Fruit fly (Drosophila melanogaster) whole organism, embryonic: ENCODE measurements around the gene CG44094.

Experiments
- Asciz ChIP-seq: fragments of 200-800 bp; sonication (Bioruptor generic); optimal IDR thresholded peaks from 2 replicates; lab custom pipeline; 2017; ENCODE audit warnings: missing biosample characterization, mild to moderate bottlenecking, missing genetic modification characterization, missing genetic modification reagents
- Bdp1 ChIP-seq: fragments of 200-800 bp; sonication (Bioruptor generic); optimal IDR thresholded peaks from 3 replicates; lab custom pipeline; 2016; ENCODE audit warnings: missing biosample characterization, missing genetic modification characterization
- BtbVII ChIP-seq: fragments of 200-800 bp; sonication (Bioruptor generic); optimal IDR thresholded peaks from 3 replicates; lab custom pipeline; 2017; ENCODE audit warnings: missing biosample characterization, mild to moderate bottlenecking, missing genetic modification characterization
- CG11398 ChIP-seq: fragments of 200-800 bp; sonication (Bioruptor generic); optimal IDR thresholded peaks from 2 replicates; lab custom pipeline; 2016; ENCODE audit warnings: missing biosample characterization, missing genetic modification characterization
- CG11560 ChIP-seq: fragments of 200-800 bp; sonication (Bioruptor generic); IDR thresholded peaks from 3 replicates; pipeline ENCODE4 v1.3.6; 2022; ENCODE audit warnings: missing biosample characterization, missing genetic modification characterization
- CG11723 ChIP-seq: fragments of 200-800 bp; sonication (Bioruptor generic); optimal IDR thresholded peaks from 2 replicates; lab custom pipeline; 2017; ENCODE audit warnings: missing biosample characterization, mild to moderate bottlenecking, missing genetic modification characterization
- CG12155 ChIP-seq: fragments of 200-800 bp; sonication (Bioruptor generic); optimal IDR thresholded peaks from 3 replicates; lab custom pipeline; 2016; ENCODE audit warnings: missing biosample characterization, missing genetic modification characterization
- CG12942 ChIP-seq: fragments of 200-800 bp; sonication (Bioruptor generic); optimal IDR thresholded peaks from 3 replicates; lab custom pipeline; 2016; ENCODE audit warnings: missing biosample characterization, missing genetic modification characterization
- CG13894 ChIP-seq: fragments of 200-800 bp; sonication (Bioruptor generic); optimal IDR thresholded peaks from 3 replicates; lab custom pipeline; 2018; ENCODE audit warnings: missing biosample characterization, mild to moderate bottlenecking, missing genetic modification characterization, moderate library complexity
- CG15073 ChIP-seq: fragments of 200-800 bp; sonication (Bioruptor generic); optimal IDR thresholded peaks from 2 replicates; lab custom pipeline; 2016; ENCODE audit warnings: missing biosample characterization, missing genetic modification characterization
- CG31441 ChIP-seq: fragments of 200-800 bp; sonication (Bioruptor generic); IDR thresholded peaks from 2 replicates; pipeline ENCODE4 v1.3.6; 2022; ENCODE audit warnings: missing biosample characterization, missing genetic modification characterization
- CG4617 ChIP-seq: fragments of 200-800 bp; sonication (Bioruptor generic); optimal IDR thresholded peaks from 3 replicates; lab custom pipeline; 2016; ENCODE audit warnings: missing biosample characterization, missing genetic modification characterization, borderline replicate concordance
- CG8290 ChIP-seq, 3 experiments: fragments of 200-800 bp; sonication (Bioruptor generic); optimal IDR thresholded peaks; 2 replicates each; lab custom pipeline; 2016 to 2019; ENCODE audit warnings: missing biosample characterization in 3 of 3, missing genetic modification characterization in 3 of 3, mild to moderate bottlenecking in 2 of 3, moderate library complexity in 1 of 3
- CG8944 ChIP-seq: fragments of 200-800 bp; sonication (Bioruptor generic); optimal IDR thresholded peaks from 3 replicates; lab custom pipeline; 2016; ENCODE audit warnings: missing biosample characterization, missing genetic modification characterization
- CkIIα-i1 ChIP-seq: fragments of 200-800 bp; sonication (Bioruptor generic); IDR thresholded peaks from 2 replicates; pipeline ENCODE4 v1.3.6; 2022; ENCODE audit warnings: missing biosample characterization, missing genetic modification characterization
- Deaf1 ChIP-seq: fragments of 200-800 bp; optimal IDR thresholded peaks from 3 replicates; lab custom pipeline; 2019; ENCODE audit warnings: missing biosample characterization, mild to moderate bottlenecking, missing genetic modification characterization, moderate library complexity
- Dip3 ChIP-seq: fragments of 200-800 bp; sonication (Bioruptor generic); optimal IDR thresholded peaks from 3 replicates; lab custom pipeline; 2016; ENCODE audit warnings: missing biosample characterization, missing genetic modification characterization
- HLH3B ChIP-seq: fragments of 200-800 bp; sonication (Bioruptor generic); IDR thresholded peaks from 2 replicates; pipeline ENCODE4 v1.3.6; 2022; ENCODE audit warnings: missing biosample characterization, missing genetic modification characterization
- Hey ChIP-seq: fragments of 200-800 bp; sonication (Bioruptor generic); optimal IDR thresholded peaks from 3 replicates; lab custom pipeline; 2018; ENCODE audit warnings: missing biosample characterization, mild to moderate bottlenecking, missing genetic modification characterization
- Lhr ChIP-seq: fragments of 200-800 bp; sonication (Bioruptor generic); optimal IDR thresholded peaks from 3 replicates; lab custom pipeline; 2017; ENCODE audit warnings: mild to moderate bottlenecking, missing biosample characterization, missing genetic modification reagents, missing genetic modification characterization
- Lpt ChIP-seq: fragments of >200 bp; optimal IDR thresholded peaks from 2 replicates; lab custom pipeline; 2018; ENCODE audit warnings: missing biosample characterization, missing genetic modification characterization
- MESR4 ChIP-seq: fragments of 200-800 bp; sonication (Bioruptor generic); optimal IDR thresholded peaks from 2 replicates; lab custom pipeline; 2018; ENCODE audit warnings: missing biosample characterization, mild to moderate bottlenecking, missing genetic modification characterization, moderate library complexity
- Myb ChIP-seq: fragments of 200-800 bp; sonication (Bioruptor generic); optimal IDR thresholded peaks from 2 replicates; lab custom pipeline; 2016; ENCODE audit warnings: missing biosample characterization, missing genetic modification characterization
- NFAT ChIP-seq: fragments of 200-800 bp; sonication (Bioruptor generic); IDR thresholded peaks from 2 replicates; pipeline ENCODE4 v1.3.6; 2022; ENCODE audit warnings: missing biosample characterization, missing genetic modification characterization
- Opbp ChIP-seq: fragments of 200-800 bp; sonication (Bioruptor generic); IDR thresholded peaks from 3 replicates; pipeline ENCODE4 v1.3.6; 2022; ENCODE audit warnings: missing biosample characterization, missing genetic modification characterization; ENCODE audit not compliant: partially characterized antibody
- Rx ChIP-seq: fragments of 200-800 bp; sonication (Bioruptor generic); IDR thresholded peaks from 2 replicates; pipeline ENCODE4 v1.3.6; 2022; ENCODE audit warnings: missing biosample characterization, missing genetic modification characterization
- Tbp ChIP-seq: fragments of >200 bp; optimal IDR thresholded peaks from 2 replicates; lab custom pipeline; 2018; ENCODE audit warnings: missing biosample characterization, missing genetic modification characterization
- aop ChIP-seq: fragments of 200-800 bp; sonication (Bioruptor generic); IDR thresholded peaks from 2 replicates; pipeline ENCODE4 v1.3.6; 2022; ENCODE audit warnings: missing biosample characterization, missing genetic modification characterization
- ash1 ChIP-seq: fragments of 200-800 bp; sonication (Bioruptor generic); optimal IDR thresholded peaks from 2 replicates; lab custom pipeline; 2018; ENCODE audit warnings: missing biosample characterization, mild to moderate bottlenecking, missing genetic modification characterization
- az2 ChIP-seq: fragments of 200-800 bp; sonication (Bioruptor generic); optimal IDR thresholded peaks from 3 replicates; lab custom pipeline; 2016; ENCODE audit warnings: missing biosample characterization, missing genetic modification characterization
- chinmo ChIP-seq: fragments of 200-800 bp; sonication (Bioruptor generic); IDR thresholded peaks from 4 replicates; pipeline ENCODE4 v1.3.6; 2022; ENCODE audit warnings: missing biosample characterization, missing genetic modification characterization; ENCODE audit not compliant: partially characterized antibody
- chm ChIP-seq: fragments of 200-800 bp; sonication (Bioruptor generic); IDR thresholded peaks from 2 replicates; pipeline ENCODE4 v1.3.6; 2022; ENCODE audit warnings: missing biosample characterization, missing genetic modification characterization
- ci ChIP-seq: fragments of 200-800 bp; sonication (Bioruptor generic); IDR thresholded peaks from 3 replicates; pipeline ENCODE4 v1.3.6; 2022; ENCODE audit warnings: missing biosample characterization, missing genetic modification characterization
- cwo ChIP-seq: fragments of 200-800 bp; sonication (Bioruptor generic); optimal IDR thresholded peaks from 3 replicates; lab custom pipeline; 2017; ENCODE audit warnings: missing biosample characterization, missing genetic modification characterization, mild to moderate bottlenecking, moderate library complexity, missing genetic modification reagents
- da ChIP-seq: fragments of 200-800 bp; sonication (Bioruptor generic); optimal IDR thresholded peaks from 2 replicates; lab custom pipeline; 2016; ENCODE audit warnings: missing biosample characterization, missing genetic modification characterization
- dan ChIP-seq: fragments of 200-800 bp; sonication (Bioruptor generic); IDR thresholded peaks from 2 replicates; pipeline ENCODE4 v1.3.6; 2022; ENCODE audit warnings: missing biosample characterization, missing genetic modification characterization
- emc ChIP-seq: fragments of 200-800 bp; sonication (Bioruptor generic); optimal IDR thresholded peaks from 2 replicates; lab custom pipeline; 2016; ENCODE audit warnings: missing biosample characterization, missing genetic modification characterization
- gem ChIP-seq: fragments of 200-800 bp; sonication (Bioruptor generic); optimal IDR thresholded peaks from 2 replicates; lab custom pipeline; 2019; ENCODE audit warnings: missing biosample characterization, mild to moderate bottlenecking, missing genetic modification characterization, moderate library complexity
- gfzf ChIP-seq: fragments of 200-800 bp; sonication (Bioruptor generic); optimal IDR thresholded peaks from 2 replicates; lab custom pipeline; 2016; ENCODE audit warnings: missing biosample characterization, mild to moderate bottlenecking, missing genetic modification characterization, moderate library complexity
- gsb-n ChIP-seq: fragments of 200-800 bp; sonication (Bioruptor generic); optimal IDR thresholded peaks from 3 replicates; lab custom pipeline; 2018; ENCODE audit warnings: missing biosample characterization, mild to moderate bottlenecking, missing genetic modification characterization
- jumu ChIP-seq: fragments of 200-800 bp; sonication (Bioruptor generic); optimal IDR thresholded peaks from 3 replicates; lab custom pipeline; 2016; ENCODE audit warnings: missing biosample characterization, missing genetic modification characterization
- kah ChIP-seq: fragments of 200-800 bp; sonication (Bioruptor generic); optimal IDR thresholded peaks from 2 replicates; lab custom pipeline; 2018; ENCODE audit warnings: missing biosample characterization, mild to moderate bottlenecking, missing genetic modification characterization
- mld ChIP-seq: fragments of 200-800 bp; sonication (Bioruptor generic); IDR thresholded peaks from 3 replicates; pipeline ENCODE4 v1.3.6; 2022; ENCODE audit warnings: missing biosample characterization, missing genetic modification characterization; ENCODE audit not compliant: partially characterized antibody
- p53 ChIP-seq: fragments of 200-800 bp; sonication (Bioruptor generic); optimal IDR thresholded peaks from 2 replicates; lab custom pipeline; 2016; ENCODE audit warnings: missing biosample characterization, missing genetic modification characterization
- pan ChIP-seq, 4 experiments: fragments of >200 bp in 3 of 4; fragments of 200-800 bp in 1 of 4; sonication (Bioruptor generic) in 1 of 4; optimal IDR thresholded peaks in 3 of 4; IDR thresholded peaks in 1 of 4; 2 replicates each; pipeline versions ENCODE4 v1.3.6 to Lab custom; 2017 to 2022; ENCODE audit warnings: missing biosample characterization in 2 of 4, missing genetic modification characterization in 2 of 4, mixed read lengths in 1 of 4
- repo ChIP-seq: fragments of 200-800 bp; sonication (Bioruptor generic); optimal IDR thresholded peaks from 2 replicates; lab custom pipeline; 2016; ENCODE audit warnings: missing biosample characterization, missing genetic modification characterization
- salm ChIP-seq: fragments of 200-800 bp; sonication (Bioruptor generic); optimal IDR thresholded peaks from 2 replicates; lab custom pipeline; 2018; ENCODE audit warnings: missing biosample characterization, mild to moderate bottlenecking, missing genetic modification characterization
- zen ChIP-seq: fragments of 200-800 bp; sonication (Bioruptor generic); optimal IDR thresholded peaks from 3 replicates; lab custom pipeline; 2018; ENCODE audit warnings: missing biosample characterization, mild to moderate bottlenecking, missing genetic modification characterization, moderate library complexity

Gene CG44094

DNA sequence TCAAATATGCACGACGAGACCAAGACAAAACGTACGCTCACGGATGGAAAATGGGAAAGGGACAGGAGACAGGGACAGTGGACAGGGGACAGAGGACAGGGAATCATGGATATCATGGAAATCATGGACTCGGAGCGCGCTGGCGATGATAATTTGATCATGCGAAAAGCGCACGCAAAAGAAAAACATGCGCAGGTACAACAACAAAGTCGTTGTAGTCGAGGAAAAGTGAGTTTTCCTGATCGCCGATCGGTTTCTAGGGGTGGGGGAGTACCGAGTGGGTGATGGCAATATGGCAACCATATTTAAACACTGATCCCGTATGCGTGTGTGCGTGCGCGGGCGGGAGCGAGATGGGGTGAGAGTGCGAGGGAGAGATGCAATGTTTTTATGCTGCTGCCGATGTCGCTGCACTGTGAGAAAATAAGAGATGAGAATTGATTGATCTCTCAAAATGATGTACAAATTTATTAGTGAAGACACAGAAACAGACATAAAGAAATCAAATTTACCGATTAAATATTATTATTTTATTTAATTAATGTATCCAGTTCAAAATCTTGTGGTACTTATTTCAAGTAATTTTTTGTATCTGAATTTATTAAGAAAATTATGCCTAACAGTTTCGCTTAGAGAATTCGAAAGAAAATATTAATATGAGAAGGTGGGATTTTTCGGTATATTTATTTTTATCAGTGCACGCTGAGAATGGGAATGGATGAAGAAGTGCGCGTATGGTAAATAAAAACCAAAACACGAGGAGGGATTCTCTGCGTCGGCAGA, 14.5 kb upstream of the CG44094 start (continued):
- TF ChIP-seq az2 (GFP tag; lab: Kevin White, UChicago) (peak; percentile 93), gsb-n (tag; lab: Kevin White, UChicago) (peak; percentile 97), Deaf1 (peak; percentile 61), jumu (peak; percentile 9), Tbp (no peak), CG4617 (GFP tag; lab: Kevin White, UChicago) (peak; percentile 47), aop (GFP tag; lab: Robert Waterston, UW) (no peak), Rx (GFP tag; lab: Robert Waterston, UW) (no peak), zen (peak; percentile 95), chm (peak; percentile 21; the same call in 1 of the 2 replicates), CG12942 (GFP tag; lab: Kevin White, UChicago) (peak; percentile 76), Myb (GFP tag; lab: Kevin White, UChicago) (no peak), MESR4 (GFP tag; lab: Kevin White, UChicago) (no peak), NFAT (GFP tag; lab: Robert Waterston, UW) (no peak), Bdp1 (GFP tag; lab: Kevin White, UChicago) (no peak), CG11560 (no peak), cwo (GFP tag; lab: Kevin White, UChicago) (peak; percentile 38), Asciz (GFP tag; lab: Kevin White, UChicago) (peak; percentile 88), CG15073 (GFP tag; lab: Kevin White, UChicago) (peak; percentile 48), Dip3 (GFP tag; lab: Kevin White, UChicago) (no peak), kah (peak; percentile 54), CG11723 (GFP tag; lab: Kevin White, UChicago) (peak; percentile 78), mld (GFP tag; lab: Robert Waterston, UW) (no peak), da (no peak), CG8290 (GFP tag; optimal IDR thresholded peaks at IDR 0.05; lab: Kevin White, UChicago) (peak; percentile 77), CG8290 (tag; optimal IDR thresholded peaks at IDR 0.05; lab: Kevin White, UChicago) (peak in 1 of 2 experiments; percentile 77), Lpt (GFP tag; lab: Kevin White, UChicago) (no peak), ci (GFP tag; lab: Robert Waterston, UW) (peak; percentile 62; the same call in 1 of the 3 replicates), CG12155 (peak; percentile 64), p53 (GFP tag; lab: Kevin White, UChicago) (no peak), CkIIα-i1 (GFP tag; lab: Robert Waterston, UW) (no peak), emc (GFP tag; lab: Kevin White, UChicago) (no peak), pan (optimal IDR thresholded peaks at IDR 0.05; lab: Kevin White, UChicago) (no peak), pan (GFP tag; optimal IDR thresholded peaks at IDR 0.05 in 1 of 2, IDR thresholded peaks at IDR 0.05 in 1 of 2) (peak in 1 of 2 experiments; percentile 66), salm (peak; percentile 76), dan (GFP tag; lab: Robert Waterston, UW) (peak; percentile 73), CG11398 (GFP tag; lab: Kevin White, UChicago) (no peak), CG8944 (GFP tag; lab: Kevin White, UChicago) (no peak), repo (no peak), BtbVII (peak; percentile 64), CG31441 (peak; percentile 98), gfzf (GFP tag; lab: Kevin White, UChicago) (no peak), Hey (tag; lab: Kevin White, UChicago) (no peak), gem (tag; lab: Kevin White, UChicago) (peak; percentile 96), ash1 (GFP tag; lab: Kevin White, UChicago) (no peak), chinmo (GFP tag; lab: Robert Waterston, UW) (no peak), Lhr (peak; percentile 75), Opbp (GFP tag; lab: Robert Waterston, UW) (no peak), CG13894 (tag; lab: Kevin White, UChicago) (no peak), HLH3B (GFP tag; lab: Robert Waterston, UW) (peak; percentile 72; the same call in 1 of the 2 replicates)
